Worm (Caenorhabditis elegans): Measurements from ENCODE around the gene C43D7.7.

- TF ChIP-seq F26F4.8 (GFP tag; conservative IDR thresholded peaks at IDR 0.05) (no peak), nhr-237 (tag; optimal IDR thresholded peaks at IDR 0.05) (no peak), nhr-77 (tag; optimal IDR thresholded peaks at IDR 0.05) (no peak), unc-62 (GFP tag; optimal IDR thresholded peaks at IDR 0.05 in 1 of 2) (no peak), unc-62 (tag; optimal IDR thresholded peaks at IDR 0.05) (no peak), lim-7 (GFP tag; IDR thresholded peaks at IDR 0.05) (no peak), nhr-11 (tag; optimal IDR thresholded peaks at IDR 0.05) (no peak), nhr-25 (tag; optimal IDR thresholded peaks at IDR 0.05; ENCODE audit: borderline replicate concordance, insufficient read depth) (no peak), dmd-8 (GFP tag; IDR thresholded peaks at IDR 0.05) (no peak), ZK546.5 (tag; optimal IDR thresholded peaks at IDR 0.05) (no peak), R02D3.7 (tag; optimal IDR thresholded peaks at IDR 0.05) (no peak), hmg-1.1 (GFP tag; IDR thresholded peaks at IDR 0.05) (no peak)
Observed at ce11 chrV:19279888-19280287, 39.4 kb downstream of the C43D7.7 start, which contains the start of gene F21D9.8.
